Worm (Caenorhabditis elegans) whole organism, late embryonic: ENCODE data around the gene Y38E10A.33.

ENCODE experiments used
- ama-1 ChIP-seq: fragments of 150-350 bp; optimal IDR thresholded peaks from 2 replicates; lab custom pipeline; 2014
- elt-2 ChIP-seq: sonication (generic microtip); optimal IDR thresholded peaks from 2 replicates; lab custom pipeline; 2016; ENCODE audit warnings: missing genetic modification reagents, missing genetic modification characterization, missing compliant biosample characterization
- fkh-10 ChIP-seq: fragments of 150-350 bp; optimal IDR thresholded peaks from 2 replicates; lab custom pipeline; 2014; ENCODE audit warnings: missing biosample characterization, missing genetic modification reagents, missing genetic modification characterization
- pha-4 ChIP-seq: fragments of 150-350 bp; optimal IDR thresholded peaks from 2 replicates; lab custom pipeline; 2018; ENCODE audit warnings: missing biosample characterization, missing genetic modification reagents, missing genetic modification characterization
- ttx-3 ChIP-seq: sonication (generic microtip); optimal IDR thresholded peaks from 2 replicates; lab custom pipeline; 2016; ENCODE audit warnings: missing genetic modification reagents, missing genetic modification characterization, missing compliant biosample characterization

- TF ChIP-seq elt-2 (tag; lab: Kevin White, UChicago) (no peak), pha-4 (tag; lab: Kevin White, UChicago) (no peak), ama-1 (no peak), fkh-10 (GFP tag; lab: Kevin White, UChicago) (no peak), ttx-3 (tag; lab: Kevin White, UChicago) (no peak)
These were observed 25.0 kb downstream of the Y38E10A.33 start, which contains the start of gene rgs-4 for ce11 chrII:12654447-12654846.
